Comparison of ENCODE assay signal across 5 fruit fly cellular contexts in genomic region chrX:6624006-6624745, dm6.
A peak's percentile ranks its signal among the peaks of the same experiment; 100 is the strongest.
TF ChIP-seq lines count a peak whose summit lies in the region.

No protein-coding gene starts in this region.

- TF ChIP-seq CTCF in whole organism, embryonic (GFP tag; optimal IDR thresholded peaks at IDR 0.05; lab: Kevin White, UChicago), result no peak

TF ChIP-seq in whole organism, adult, 20 proteins besides CTCF, POLR2A, EP300 and RAD21:
- TF ChIP-seq CG7045 (GFP tag; optimal IDR thresholded peaks at IDR 0.05; lab: Kevin White, UChicago) (no peak), Clk (GFP tag; optimal IDR thresholded peaks at IDR 0.05; lab: Kevin White, UChicago) (no peak), CG1620 (GFP tag; optimal IDR thresholded peaks at IDR 0.05; lab: Kevin White, UChicago) (no peak), Crg-1 (GFP tag; optimal IDR thresholded peaks at IDR 0.05; lab: Kevin White, UChicago) (no peak), cic (GFP tag; optimal IDR thresholded peaks at IDR 0.05; lab: Kevin White, UChicago) (no peak), bab1 (GFP tag; optimal IDR thresholded peaks at IDR 0.05; lab: Kevin White, UChicago) (peak; percentile 93)

TF ChIP-seq in whole organism, embryonic, 481 proteins besides CTCF, POLR2A, EP300 and RAD21 (continues in another document):
- TF ChIP-seq CG15479 (GFP tag; optimal IDR thresholded peaks at IDR 0.05; lab: Kevin White, UChicago) (no peak), D (optimal IDR thresholded peaks at IDR 0.05; lab: Kevin White, UChicago) (no peak), D (GFP tag; optimal IDR thresholded peaks at IDR 0.05; lab: Kevin White, UChicago) (peak; percentile 45), CG4854 (GFP tag; optimal IDR thresholded peaks at IDR 0.05; lab: Kevin White, UChicago) (no peak), pnt (GFP tag; optimal IDR thresholded peaks at IDR 0.05; lab: Kevin White, UChicago) (no peak), D19A (tag; optimal IDR thresholded peaks at IDR 0.05; lab: Kevin White, UChicago) (peak; percentile 12), emc (GFP tag; optimal IDR thresholded peaks at IDR 0.05; lab: Kevin White, UChicago) (no peak), run (tag; optimal IDR thresholded peaks at IDR 0.05; lab: Kevin White, UChicago) (no peak), zfh1 (GFP tag; IDR thresholded peaks at IDR 0.05; lab: Robert Waterston, UW) (peak; percentile 70), CG3995 (GFP tag; optimal IDR thresholded peaks at IDR 0.05; lab: Kevin White, UChicago) (no peak), CG8478 (optimal IDR thresholded peaks at IDR 0.05; lab: Kevin White, UChicago) (no peak), CG12071 (GFP tag; optimal IDR thresholded peaks at IDR 0.05; lab: Kevin White, UChicago) (no peak), CG10209 (GFP tag; optimal IDR thresholded peaks at IDR 0.05; lab: Kevin White, UChicago) (no peak), Abd-B (GFP tag; optimal IDR thresholded peaks at IDR 0.05; lab: Kevin White, UChicago) (peak; percentile 56), Oli (tag; optimal IDR thresholded peaks at IDR 0.05; lab: Kevin White, UChicago) (peak; percentile 24), cg (GFP tag; optimal IDR thresholded peaks at IDR 0.05; lab: Kevin White, UChicago) (peak; percentile 32), CG34422 (GFP tag; IDR thresholded peaks at IDR 0.05; lab: Robert Waterston, UW) (0 out of 3 replicates have a peak, but pooled peaks have one; percentile 28), wdn (GFP tag; IDR thresholded peaks at IDR 0.05; lab: Robert Waterston, UW) (no peak), CkIIα-i1 (GFP tag; IDR thresholded peaks at IDR 0.05; lab: Robert Waterston, UW) (no peak), Poxn (GFP tag; IDR thresholded peaks at IDR 0.05; lab: Robert Waterston, UW) (no peak), Ssrp (tag; optimal IDR thresholded peaks at IDR 0.05; lab: Kevin White, UChicago) (peak; percentile 23), CG15696 (tag; optimal IDR thresholded peaks at IDR 0.05; lab: Kevin White, UChicago) (no peak)

TF ChIP-seq in whole organism, prepupa, 60 proteins besides CTCF, POLR2A, EP300 and RAD21 (continues in another document):
- TF ChIP-seq Eip93F (GFP tag; optimal IDR thresholded peaks at IDR 0.05; lab: Kevin White, UChicago), result peak; percentile 2
- no peak for TF ChIP-seq Hr38 (GFP tag; optimal IDR thresholded peaks at IDR 0.05; lab: Kevin White, UChicago)
- TF ChIP-seq pdm3 (GFP tag; optimal IDR thresholded peaks at IDR 0.05; lab: Kevin White, UChicago), result peak; percentile 59
- peak; percentile 68 for TF ChIP-seq achi (GFP tag; optimal IDR thresholded peaks at IDR 0.05; lab: Kevin White, UChicago)
- TF ChIP-seq Gug (GFP tag; IDR thresholded peaks at IDR 0.05; lab: Robert Waterston, UW), result peak; percentile 50
- peak; percentile 78; the same call in 2 of the 3 replicates for TF ChIP-seq CG6163 (GFP tag; IDR thresholded peaks at IDR 0.05; lab: Robert Waterston, UW)
- peak; percentile 57; the same call in 2 of the 3 replicates for TF ChIP-seq CG8119 (GFP tag; IDR thresholded peaks at IDR 0.05; lab: Robert Waterston, UW)
- TF ChIP-seq svp (GFP tag; lab: Kevin White, UChicago), result peak; percentile 87
- TF ChIP-seq Met (GFP tag; optimal IDR thresholded peaks at IDR 0.05; lab: Kevin White, UChicago), result peak; percentile 74
- TF ChIP-seq spab (GFP tag; optimal IDR thresholded peaks at IDR 0.05; lab: Kevin White, UChicago), result peak; percentile 22
- peak; percentile 44 for TF ChIP-seq CG10669 (GFP tag; optimal IDR thresholded peaks at IDR 0.05; lab: Kevin White, UChicago)
- TF ChIP-seq CG3032 (tag; optimal IDR thresholded peaks at IDR 0.05; lab: Kevin White, UChicago), result peak; percentile 73
- TF ChIP-seq CG34406 (GFP tag; optimal IDR thresholded peaks at IDR 0.05; lab: Kevin White, UChicago), result peak; percentile 7
- TF ChIP-seq cyc (GFP tag; optimal IDR thresholded peaks at IDR 0.05; lab: Kevin White, UChicago), result peak; percentile 46
- TF ChIP-seq CG11902 (GFP tag; optimal IDR thresholded peaks at IDR 0.05; lab: Kevin White, UChicago), result peak; percentile 17
- TF ChIP-seq esn (GFP tag; optimal IDR thresholded peaks at IDR 0.05; lab: Kevin White, UChicago), result peak; percentile 75
- TF ChIP-seq CG3919 (GFP tag; optimal IDR thresholded peaks at IDR 0.05; lab: Kevin White, UChicago), result peak; percentile 72
- no peak for TF ChIP-seq fkh (GFP tag; optimal IDR thresholded peaks at IDR 0.05; lab: Kevin White, UChicago)
- no peak for TF ChIP-seq fd85E (GFP tag; optimal IDR thresholded peaks at IDR 0.05; lab: Kevin White, UChicago)
- no peak for TF ChIP-seq CG6854 (GFP tag; optimal IDR thresholded peaks at IDR 0.05; lab: Kevin White, UChicago)
- peak; percentile 11 to 19 for TF ChIP-seq salr (GFP tag; optimal IDR thresholded peaks at IDR 0.05; lab: Kevin White, UChicago)
- peak; percentile 63 for TF ChIP-seq Ets96B (tag; optimal IDR thresholded peaks at IDR 0.05; lab: Kevin White, UChicago)

TF ChIP-seq in whole organism, pupa, 21 proteins besides CTCF, POLR2A, EP300 and RAD21:
- TF ChIP-seq Snoo (tag; optimal IDR thresholded peaks at IDR 0.05; lab: Kevin White, UChicago), result peak; percentile 38
- TF ChIP-seq CG12605 (GFP tag; IDR thresholded peaks at IDR 0.05; lab: Robert Waterston, UW), result peak; percentile 61; the same call in 1 of the 2 replicates
- TF ChIP-seq D1 (tag; optimal IDR thresholded peaks at IDR 0.05; lab: Kevin White, UChicago), result no peak
- TF ChIP-seq CG32121 (GFP tag; IDR thresholded peaks at IDR 0.05; lab: Robert Waterston, UW), result peak; percentile 13; the same call in 1 of the 2 replicates
- TF ChIP-seq Pif1B (GFP tag; optimal IDR thresholded peaks at IDR 0.05; lab: Kevin White, UChicago), result peak; percentile 51
- peak; percentile 66 for TF ChIP-seq CG4496 (GFP tag; IDR thresholded peaks at IDR 0.05; lab: Robert Waterston, UW)
- peak; percentile 54 for TF ChIP-seq CG34367 (tag; optimal IDR thresholded peaks at IDR 0.05; lab: Kevin White, UChicago)
- TF ChIP-seq CG9948 (tag; optimal IDR thresholded peaks at IDR 0.05; lab: Kevin White, UChicago), result peak; percentile 63
- TF ChIP-seq CG10348 (GFP tag; IDR thresholded peaks at IDR 0.05; lab: Robert Waterston, UW), result no peak
- no peak for TF ChIP-seq rn (GFP tag; IDR thresholded peaks at IDR 0.05; lab: Robert Waterston, UW)
- peak; percentile 68 for TF ChIP-seq CG8159 (tag; optimal IDR thresholded peaks at IDR 0.05; lab: Kevin White, UChicago)
- TF ChIP-seq CG14655 (GFP tag; optimal IDR thresholded peaks at IDR 0.05; lab: Kevin White, UChicago), result peak; percentile 78
- TF ChIP-seq CG13204 (GFP tag; optimal IDR thresholded peaks at IDR 0.05; lab: Kevin White, UChicago), result peak; percentile 10
- TF ChIP-seq CG17806 (tag; optimal IDR thresholded peaks at IDR 0.05; lab: Kevin White, UChicago), result peak; percentile 66
- peak; percentile 6 for TF ChIP-seq gl (tag; optimal IDR thresholded peaks at IDR 0.05; lab: Kevin White, UChicago)
- TF ChIP-seq Pif1A (GFP tag; optimal IDR thresholded peaks at IDR 0.05; lab: Kevin White, UChicago), result peak; percentile 34
- TF ChIP-seq CG15710 (tag; optimal IDR thresholded peaks at IDR 0.05; lab: Kevin White, UChicago), result peak; percentile 70
- TF ChIP-seq Ets98B (GFP tag; IDR thresholded peaks at IDR 0.05; lab: Robert Waterston, UW), result peak; percentile 34; the same call in 1 of the 2 replicates
- peak; percentile 86 for TF ChIP-seq EcR (GFP tag; optimal IDR thresholded peaks at IDR 0.05; lab: Kevin White, UChicago)
- peak; percentile 58 for TF ChIP-seq CG8301 (tag; optimal IDR thresholded peaks at IDR 0.05; lab: Kevin White, UChicago)
- no peak; the same call in 1 of the 3 replicates for TF ChIP-seq fd96Ca (GFP tag; IDR thresholded peaks at IDR 0.05; lab: Robert Waterston, UW)

TF ChIP-seq in whole organism, wandering third instar larva, 38 proteins besides CTCF, POLR2A, EP300 and RAD21:
- TF ChIP-seq CrebA (GFP tag; optimal IDR thresholded peaks at IDR 0.05; lab: Kevin White, UChicago; ENCODE audit: borderline replicate concordance), result no peak
- TF ChIP-seq brk (GFP tag; optimal IDR thresholded peaks at IDR 0.05; lab: Kevin White, UChicago), result peak; percentile 84
- peak; percentile 71 for TF ChIP-seq dmrt93B (GFP tag; optimal IDR thresholded peaks at IDR 0.05; lab: Kevin White, UChicago)
- TF ChIP-seq tai (GFP tag; optimal IDR thresholded peaks at IDR 0.05; lab: Kevin White, UChicago), result peak; percentile 73
- TF ChIP-seq sv (GFP tag; optimal IDR thresholded peaks at IDR 0.05; lab: Kevin White, UChicago), result no peak
- no peak for TF ChIP-seq Abd-B (GFP tag; optimal IDR thresholded peaks at IDR 0.05; lab: Kevin White, UChicago)
- no peak for TF ChIP-seq Dif (GFP tag; optimal IDR thresholded peaks at IDR 0.05; lab: Kevin White, UChicago; ENCODE audit: partially characterized antibody)
- TF ChIP-seq br (GFP tag; optimal IDR thresholded peaks at IDR 0.05; lab: Kevin White, UChicago), result peak; percentile 72
- peak; percentile 89 for TF ChIP-seq woc (GFP tag; optimal IDR thresholded peaks at IDR 0.05; lab: Kevin White, UChicago)
- TF ChIP-seq CG32264 (GFP tag; optimal IDR thresholded peaks at IDR 0.05; lab: Kevin White, UChicago), result peak; percentile 61
- peak; percentile 89 for TF ChIP-seq Sp1 (GFP tag; optimal IDR thresholded peaks at IDR 0.05; lab: Kevin White, UChicago)
- peak; percentile 87 for TF ChIP-seq h (GFP tag; optimal IDR thresholded peaks at IDR 0.05; lab: Kevin White, UChicago)
- peak; percentile 82 for TF ChIP-seq psq (GFP tag; optimal IDR thresholded peaks at IDR 0.05; lab: Kevin White, UChicago)
- TF ChIP-seq HLH106 (tag; optimal IDR thresholded peaks at IDR 0.05; lab: Kevin White, UChicago), result peak; percentile 90
- TF ChIP-seq Myc (optimal IDR thresholded peaks at IDR 0.05; lab: Kevin White, UChicago), result no peak
- TF ChIP-seq foxo (GFP tag; optimal IDR thresholded peaks at IDR 0.05; lab: Kevin White, UChicago), result peak in 1 of 2 experiments; percentile 87
- no peak for TF ChIP-seq Hr83 (GFP tag; optimal IDR thresholded peaks at IDR 0.05; lab: Kevin White, UChicago; ENCODE audit: poor library complexity, severe bottlenecking)
- TF ChIP-seq Hnf4 (GFP tag; optimal IDR thresholded peaks at IDR 0.05; lab: Kevin White, UChicago), result peak; percentile 83
- TF ChIP-seq fru (GFP tag; optimal IDR thresholded peaks at IDR 0.05; lab: Kevin White, UChicago), result peak; percentile 81
- peak; percentile 28 for TF ChIP-seq Rel (GFP tag; optimal IDR thresholded peaks at IDR 0.05; lab: Kevin White, UChicago)
- TF ChIP-seq Rel (tag; optimal IDR thresholded peaks at IDR 0.05; lab: Kevin White, UChicago), result peak; percentile 48
- TF ChIP-seq OdsH (GFP tag; optimal IDR thresholded peaks at IDR 0.05; lab: Kevin White, UChicago), result peak; percentile 90
- peak; percentile 84 for TF ChIP-seq ey (GFP tag; optimal IDR thresholded peaks at IDR 0.05; lab: Kevin White, UChicago)
- peak in 1 of 2 experiments; percentile 3 for TF ChIP-seq dl (GFP tag; optimal IDR thresholded peaks at IDR 0.05; lab: Kevin White, UChicago; ENCODE audit: insufficient read depth in 1 of 2, partially characterized antibody in 2 of 2)
- peak; percentile 64 for TF ChIP-seq CG9705 (GFP tag; optimal IDR thresholded peaks at IDR 0.05; lab: Kevin White, UChicago)
- TF ChIP-seq sage (GFP tag; optimal IDR thresholded peaks at IDR 0.05; lab: Kevin White, UChicago), result peak; percentile 79
- TF ChIP-seq Jra (GFP tag; optimal IDR thresholded peaks at IDR 0.05; lab: Kevin White, UChicago), result peak; percentile 55
- peak; percentile 86 for TF ChIP-seq rgr (GFP tag; optimal IDR thresholded peaks at IDR 0.05; lab: Kevin White, UChicago)
